Worm (Caenorhabditis elegans) whole organism, L2 larva: Measurements from ENCODE around the gene F58G1.2.

Source experiments
- F13H6.1 ChIP-seq: sonication (generic microtip); optimal IDR thresholded peaks from 2 replicates; lab custom pipeline; 2016; ENCODE audit warnings: missing genetic modification characterization, missing compliant biosample characterization
- alr-1 ChIP-seq: fragments of 150-350 bp; optimal IDR thresholded peaks from 2 replicates; lab custom pipeline; 2014; ENCODE audit warnings: missing biosample characterization, missing genetic modification characterization
- aly-2 ChIP-seq: fragments of 150-350 bp; optimal IDR thresholded peaks from 2 replicates; lab custom pipeline; 2014; ENCODE audit warnings: missing biosample characterization, missing genetic modification characterization
- egl-27 ChIP-seq: sonication (generic microtip); optimal IDR thresholded peaks from 3 replicates; lab custom pipeline; 2017; ENCODE audit warnings: missing biosample characterization, missing genetic modification reagents, missing genetic modification characterization
- gmeb-1 ChIP-seq: fragments of 150-350 bp; optimal IDR thresholded peaks from 2 replicates; lab custom pipeline; 2014; ENCODE audit warnings: missing biosample characterization, missing genetic modification characterization
- lsy-2 ChIP-seq, 2 experiments: fragments of 150-350 bp in 1 of 2; sonication (generic microtip) in 1 of 2; optimal IDR thresholded peaks; 2 replicates each; lab custom pipeline; 2014 to 2017; ENCODE audit warnings: missing biosample characterization in 2 of 2, missing genetic modification characterization in 2 of 2
- mab-5 ChIP-seq: fragments of 150-350 bp; optimal IDR thresholded peaks from 2 replicates; lab custom pipeline; 2014; ENCODE audit warnings: missing biosample characterization, missing genetic modification characterization
- unc-62 ChIP-seq: fragments of 150-350 bp; optimal IDR thresholded peaks from 2 replicates; lab custom pipeline; 2014; ENCODE audit warnings: missing biosample characterization, missing genetic modification reagents, missing genetic modification characterization
- zag-1 ChIP-seq: fragments of 150-350 bp; optimal IDR thresholded peaks from 2 replicates; lab custom pipeline; 2014; ENCODE audit warnings: missing biosample characterization, missing genetic modification characterization

- no peak for TF ChIP-seq zag-1 (tag; lab: Kevin White, UChicago)
- no peak for TF ChIP-seq egl-27 (tag; lab: Kevin White, UChicago)
- TF ChIP-seq mab-5 (tag; lab: Kevin White, UChicago) = no peak
- no peak for TF ChIP-seq aly-2 (tag; lab: Kevin White, UChicago)
- no peak for TF ChIP-seq alr-1
- TF ChIP-seq F13H6.1 (tag; lab: Kevin White, UChicago) = no peak
- no peak for TF ChIP-seq lsy-2 (tag; optimal IDR thresholded peaks at IDR 0.05; lab: Kevin White, UChicago)
- TF ChIP-seq unc-62 (GFP tag; lab: Kevin White, UChicago) = no peak
- no peak for TF ChIP-seq gmeb-1
Observed at ce11 chrII:12965538-12965588, 46.6 kb upstream of the F58G1.2 start, which contains the start of gene ptr-18.
